Worm (Caenorhabditis elegans) whole organism, midembryonic: ENCODE data around the gene tdo-2.

ENCODE experiments used
- T22C8.4 ChIP-seq: fragments of 200-800 bp; sonication (Bioruptor generic); IDR thresholded peaks from 2 replicates; pipeline ENCODE4 v1.3.6; 2022; ENCODE audit warnings: missing genetic modification characterization, missing compliant biosample characterization
- cog-1 ChIP-seq: sonication (generic microtip); optimal IDR thresholded peaks from 2 replicates; lab custom pipeline; 2016; ENCODE audit warnings: missing genetic modification characterization, missing compliant biosample characterization
- flt-1 ChIP-seq: fragments of 200-800 bp; sonication (Bioruptor generic); IDR thresholded peaks from 2 replicates; pipeline ENCODE4 v1.3.6; 2022; ENCODE audit warnings: missing genetic modification characterization, missing compliant biosample characterization
- klf-2 ChIP-seq: fragments of 200-800 bp; sonication (Bioruptor generic); conservative IDR thresholded peaks from 2 replicates; pipeline ENCODE4 v1.3.6; 2022; ENCODE audit warnings: missing genetic modification reagents, missing genetic modification characterization, missing compliant biosample characterization
- med-1 ChIP-seq: sonication (generic microtip); optimal IDR thresholded peaks from 2 replicates; lab custom pipeline; 2017; ENCODE audit warnings: missing genetic modification characterization, mild to moderate bottlenecking, missing compliant biosample characterization, antibody characterized with exemption, missing genetic modification reagents; ENCODE audit not compliant: insufficient read depth
- ref-1 ChIP-seq: fragments of 200-800 bp; sonication (Bioruptor generic); conservative IDR thresholded peaks from 2 replicates; pipeline ENCODE4 v1.3.6; 2022; ENCODE audit warnings: missing genetic modification reagents, missing genetic modification characterization, missing compliant biosample characterization
- ztf-23 ChIP-seq: fragments of 200-800 bp; sonication (Bioruptor generic); IDR thresholded peaks from 2 replicates; pipeline ENCODE4 v1.3.6; 2022; ENCODE audit warnings: missing genetic modification reagents, missing genetic modification characterization, missing compliant biosample characterization
- ztf-29 ChIP-seq: fragments of 200-800 bp; sonication (Bioruptor generic); IDR thresholded peaks from 2 replicates; pipeline ENCODE4 v1.3.6; 2022; ENCODE audit warnings: missing genetic modification reagents, missing genetic modification characterization, missing compliant biosample characterization

DNA sequence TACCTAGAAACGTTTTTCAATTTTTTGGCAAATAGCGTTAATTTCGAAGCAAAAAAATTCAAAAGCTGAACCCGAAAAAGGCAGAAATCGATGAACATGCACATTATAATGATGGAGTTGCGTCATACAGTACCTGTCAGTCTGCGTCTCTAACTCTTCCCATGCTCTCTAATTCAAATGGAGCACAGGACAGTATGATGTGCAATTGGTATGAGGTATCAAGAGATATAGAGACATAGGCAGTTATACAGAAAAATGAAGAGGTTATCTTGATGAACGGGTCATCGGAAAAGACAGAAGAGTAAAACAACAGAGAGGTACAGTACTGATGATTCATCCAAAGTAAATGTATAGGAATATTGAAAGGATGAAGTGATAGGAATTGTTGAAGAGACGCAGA, 19.0 kb downstream of the tdo-2 start:
- TF ChIP-seq ztf-29: no peak
- TF ChIP-seq flt-1 (GFP tag; lab: Robert Waterston, UW): no peak
- TF ChIP-seq med-1 (GFP tag; lab: Kevin White, UChicago): no peak
- TF ChIP-seq T22C8.4: no peak
- TF ChIP-seq ref-1 (GFP tag; lab: Robert Waterston, UW): no peak
- no peak for TF ChIP-seq klf-2 (GFP tag; lab: Robert Waterston, UW)
- TF ChIP-seq cog-1 (tag; lab: Kevin White, UChicago): no peak
- no peak for TF ChIP-seq ztf-23 (GFP tag; lab: Robert Waterston, UW)
